Worm (Caenorhabditis elegans) whole organism, L3 larva: Measurements from ENCODE around the gene C53B4.2.

Experiments used
- ZK546.5 ChIP-seq: sonication (generic microtip); optimal IDR thresholded peaks from 2 replicates; lab custom pipeline; 2017; ENCODE audit warnings: missing biosample characterization, missing genetic modification characterization
- aly-2 ChIP-seq: fragments of 150-350 bp; optimal IDR thresholded peaks from 2 replicates; lab custom pipeline; 2014; ENCODE audit warnings: missing biosample characterization, missing genetic modification characterization
- ceh-16 ChIP-seq: sonication (generic microtip); optimal IDR thresholded peaks from 2 replicates; lab custom pipeline; 2017; ENCODE audit warnings: missing biosample characterization, missing genetic modification characterization
- ceh-28 ChIP-seq: fragments of 150-350 bp; optimal IDR thresholded peaks from 2 replicates; lab custom pipeline; 2014; ENCODE audit warnings: missing biosample characterization, missing genetic modification reagents, missing genetic modification characterization
- ceh-82 ChIP-seq: fragments of 150-350 bp; optimal IDR thresholded peaks from 2 replicates; lab custom pipeline; 2014; ENCODE audit warnings: missing biosample characterization, missing genetic modification characterization
- ceh-9 ChIP-seq: sonication (generic microtip); optimal IDR thresholded peaks from 2 replicates; lab custom pipeline; 2018; ENCODE audit warnings: missing biosample characterization, missing genetic modification characterization
- daf-12 ChIP-seq: fragments of 150-350 bp; optimal IDR thresholded peaks from 2 replicates; lab custom pipeline; 2014; ENCODE audit warnings: missing biosample characterization, missing genetic modification reagents, missing genetic modification characterization
- egl-27 ChIP-seq: sonication (generic microtip); optimal IDR thresholded peaks from 4 replicates; lab custom pipeline; 2017; ENCODE audit warnings: missing biosample characterization, missing genetic modification reagents, missing genetic modification characterization
- egl-5 ChIP-seq: fragments of 150-350 bp; optimal IDR thresholded peaks from 2 replicates; lab custom pipeline; 2017; ENCODE audit warnings: missing biosample characterization, missing genetic modification reagents, missing genetic modification characterization, inconsistent platforms
- elt-1 ChIP-seq: fragments of 150-350 bp; optimal IDR thresholded peaks from 2 replicates; lab custom pipeline; 2014; ENCODE audit warnings: missing biosample characterization, missing genetic modification characterization
- elt-2 ChIP-seq: sonication (generic microtip); optimal IDR thresholded peaks from 2 replicates; lab custom pipeline; 2016; ENCODE audit warnings: missing genetic modification reagents, mild to moderate bottlenecking, missing genetic modification characterization, missing compliant biosample characterization
- elt-3 ChIP-seq, 3 experiments: fragments of 150-350 bp in 1 of 3; sonication (generic microtip) in 2 of 3; optimal IDR thresholded peaks; 2 replicates in 2 of 3; 4 replicates in 1 of 3; lab custom pipeline; 2014 to 2017; ENCODE audit warnings: missing biosample characterization in 3 of 3, missing genetic modification characterization in 3 of 3
- eor-1 ChIP-seq, 2 experiments: fragments of 150-350 bp; optimal IDR thresholded peaks; 2 replicates each; lab custom pipeline; 2014 to 2018; ENCODE audit warnings: missing biosample characterization in 2 of 2, missing genetic modification characterization in 2 of 2
- fkh-10 ChIP-seq: sonication (generic microtip); optimal IDR thresholded peaks from 2 replicates; lab custom pipeline; 2017; ENCODE audit warnings: missing biosample characterization, missing genetic modification reagents, missing genetic modification characterization
- fkh-2 ChIP-seq: fragments of 150-350 bp; optimal IDR thresholded peaks from 2 replicates; lab custom pipeline; 2014; ENCODE audit warnings: missing biosample characterization, missing genetic modification reagents, missing genetic modification characterization
- fos-1 ChIP-seq: fragments of 150-350 bp; optimal IDR thresholded peaks from 2 replicates; lab custom pipeline; 2014; ENCODE audit warnings: missing biosample characterization, missing genetic modification characterization
- hmg-11 ChIP-seq: sonication (generic microtip); optimal IDR thresholded peaks from 2 replicates; lab custom pipeline; 2016; ENCODE audit warnings: missing genetic modification characterization, missing compliant biosample characterization
- jun-1 ChIP-seq: fragments of 150-350 bp; optimal IDR thresholded peaks from 2 replicates; lab custom pipeline; 2014; ENCODE audit warnings: missing biosample characterization, missing genetic modification reagents, missing genetic modification characterization
- lin-15B ChIP-seq: fragments of 150-350 bp; optimal IDR thresholded peaks from 2 replicates; lab custom pipeline; 2014; ENCODE audit warnings: missing biosample characterization, missing genetic modification characterization
- lin-39 ChIP-seq: fragments of 150-350 bp; optimal IDR thresholded peaks from 2 replicates; lab custom pipeline; 2018; ENCODE audit warnings: missing biosample characterization, missing genetic modification reagents, missing genetic modification characterization
- mdl-1 ChIP-seq: fragments of 150-350 bp; optimal IDR thresholded peaks from 2 replicates; lab custom pipeline; 2014; ENCODE audit warnings: missing biosample characterization, missing genetic modification characterization
- mml-1 ChIP-seq: fragments of 150-350 bp; sonication (generic microtip); optimal IDR thresholded peaks from 3 replicates; lab custom pipeline; 2014; ENCODE audit warnings: missing biosample characterization, missing genetic modification characterization
- nfya-1 ChIP-seq: sonication (generic microtip); optimal IDR thresholded peaks from 2 replicates; lab custom pipeline; 2017; ENCODE audit warnings: missing genetic modification characterization, mild to moderate bottlenecking, missing compliant biosample characterization, antibody characterized with exemption, moderate library complexity; ENCODE audit not compliant: insufficient read depth
- nhr-11 ChIP-seq: fragments of 150-350 bp; optimal IDR thresholded peaks from 2 replicates; lab custom pipeline; 2014; ENCODE audit warnings: missing biosample characterization, missing genetic modification characterization
- nhr-12 ChIP-seq: fragments of 150-350 bp; optimal IDR thresholded peaks from 2 replicates; lab custom pipeline; 2014; ENCODE audit warnings: missing biosample characterization, missing genetic modification characterization
- nhr-23 ChIP-seq: fragments of 150-350 bp; optimal IDR thresholded peaks from 2 replicates; lab custom pipeline; 2014; ENCODE audit warnings: missing biosample characterization, missing genetic modification reagents, missing genetic modification characterization
- nhr-25 ChIP-seq: sonication (generic microtip); optimal IDR thresholded peaks from 2 replicates; lab custom pipeline; 2017; ENCODE audit warnings: missing biosample characterization, missing genetic modification characterization
- nhr-28 ChIP-seq: fragments of 150-350 bp; optimal IDR thresholded peaks from 2 replicates; lab custom pipeline; 2014; ENCODE audit warnings: missing biosample characterization, missing genetic modification characterization
- nhr-43 ChIP-seq: sonication (generic microtip); optimal IDR thresholded peaks from 2 replicates; lab custom pipeline; 2016; ENCODE audit warnings: mild to moderate bottlenecking, missing genetic modification characterization, missing compliant biosample characterization; ENCODE audit not compliant: poor library complexity, severe bottlenecking
- nhr-76 ChIP-seq: fragments of 150-350 bp; sonication (generic microtip); optimal IDR thresholded peaks from 5 replicates; lab custom pipeline; 2014; ENCODE audit warnings: missing biosample characterization, missing genetic modification characterization
- nhr-77 ChIP-seq: fragments of 150-350 bp; optimal IDR thresholded peaks from 2 replicates; lab custom pipeline; 2014; ENCODE audit warnings: missing biosample characterization, missing genetic modification characterization
- pha-4 ChIP-seq: fragments of 150-350 bp; optimal IDR thresholded peaks from 2 replicates; lab custom pipeline; 2014; ENCODE audit warnings: missing biosample characterization, missing genetic modification reagents, missing genetic modification characterization
- sea-2 ChIP-seq: fragments of 150-350 bp; sonication (generic microtip); optimal IDR thresholded peaks from 4 replicates; lab custom pipeline; 2014; ENCODE audit warnings: missing biosample characterization, missing genetic modification reagents, missing genetic modification characterization
- snpc-4 ChIP-seq: fragments of 150-350 bp; optimal IDR thresholded peaks from 2 replicates; lab custom pipeline; 2014; ENCODE audit warnings: missing biosample characterization, missing genetic modification characterization
- tbx-2 ChIP-seq: sonication (generic microtip); optimal IDR thresholded peaks from 2 replicates; lab custom pipeline; 2016; ENCODE audit warnings: mild to moderate bottlenecking, missing genetic modification characterization, missing compliant biosample characterization
- unc-39 ChIP-seq: sonication (generic microtip); optimal IDR thresholded peaks from 4 replicates; lab custom pipeline; 2017; ENCODE audit warnings: missing biosample characterization, missing genetic modification characterization
- zag-1 ChIP-seq: fragments of 150-350 bp; optimal IDR thresholded peaks from 2 replicates; lab custom pipeline; 2014; ENCODE audit warnings: missing biosample characterization, missing genetic modification characterization
- ztf-11 ChIP-seq: fragments of 150-350 bp; optimal IDR thresholded peaks from 2 replicates; lab custom pipeline; 2014; ENCODE audit warnings: missing biosample characterization, missing genetic modification characterization
- ztf-4 ChIP-seq: fragments of 150-350 bp; optimal IDR thresholded peaks from 2 replicates; lab custom pipeline; 2014; ENCODE audit warnings: missing biosample characterization, missing genetic modification characterization

The C53B4.2 gene

ce11 chrIV:8965883-8966282 lies at the start of gene C53B4.2:
TSS of gene C53B4.2 (plus strand) at chrIV:8966183.
- TF ChIP-seq ztf-4 (tag; lab: Kevin White, UChicago), result no peak
- no peak for TF ChIP-seq ztf-11
- no peak for TF ChIP-seq jun-1 (tag; lab: Kevin White, UChicago)
- no peak for TF ChIP-seq nfya-1
- TF ChIP-seq ceh-16, result no peak
- no peak for TF ChIP-seq ceh-9
- TF ChIP-seq nhr-76 (tag; lab: Kevin White, UChicago), result no peak
- TF ChIP-seq aly-2, result no peak
- no peak for TF ChIP-seq ceh-28 (tag; lab: Kevin White, UChicago)
- TF ChIP-seq fos-1 (tag; lab: Kevin White, UChicago), result no peak
- TF ChIP-seq zag-1 (tag; lab: Kevin White, UChicago), result no peak

- no peak for TF ChIP-seq elt-1 (tag; lab: Kevin White, UChicago)
- TF ChIP-seq tbx-2, result no peak
- no peak for TF ChIP-seq nhr-28 (tag; lab: Kevin White, UChicago)
- TF ChIP-seq mml-1 (tag; lab: Kevin White, UChicago), result no peak
- no peak for TF ChIP-seq ceh-82 (tag; lab: Kevin White, UChicago)
- no peak for TF ChIP-seq nhr-11 (tag; lab: Kevin White, UChicago)
- no peak for TF ChIP-seq egl-27 (tag; lab: Kevin White, UChicago)
Observed at ce11 chrIV:8918790-8919189, 47.2 kb upstream of the C53B4.2 start, which contains the start of gene rap-1. TSS of gene rap-1 (minus strand) at chrIV:8918890.

ce11 chrIV:8920284-8920806 lies 45.6 kb upstream of the C53B4.2 start:
- TF ChIP-seq nhr-77 (no peak), nhr-11 (tag; lab: Kevin White, UChicago) (no peak), ztf-4 (tag; lab: Kevin White, UChicago) (no peak), ceh-9 (no peak), lin-39 (tag; lab: Kevin White, UChicago) (peak; percentile 6), eor-1 (tag; optimal IDR thresholded peaks at IDR 0.05; lab: Kevin White, UChicago) (no peak), unc-39 (tag; lab: Kevin White, UChicago) (no peak), egl-27 (tag; lab: Kevin White, UChicago) (no peak), elt-3 (tag; optimal IDR thresholded peaks at IDR 0.05; lab: Kevin White, UChicago) (peak in 1 of 3 experiments; percentile 56), nhr-23 (tag; lab: Kevin White, UChicago) (peak; percentile 40), egl-5 (tag; lab: Kevin White, UChicago) (no peak), fkh-2 (tag; lab: Kevin White, UChicago) (no peak), ceh-28 (tag; lab: Kevin White, UChicago) (no peak), hmg-11 (peak; percentile 41), nhr-43 (tag; lab: Kevin White, UChicago) (peak; percentile 1), nfya-1 (peak; percentile 23), lin-15B (tag; lab: Kevin White, UChicago) (no peak), fos-1 (tag; lab: Kevin White, UChicago) (no peak), elt-2 (no peak)

- TF ChIP-seq ZK546.5 (tag; lab: Kevin White, UChicago) (no peak), egl-5 (tag; lab: Kevin White, UChicago) (peak; percentile 72), mdl-1 (tag; lab: Kevin White, UChicago) (no peak), fos-1 (tag; lab: Kevin White, UChicago) (no peak), lin-15B (tag; lab: Kevin White, UChicago) (no peak), ceh-9 (no peak), zag-1 (tag; lab: Kevin White, UChicago) (no peak), nfya-1 (no peak), ztf-4 (tag; lab: Kevin White, UChicago) (no peak)
Observed at ce11 chrIV:8921166-8921565, 44.8 kb upstream of the C53B4.2 start.

ce11 chrIV:8921956-8922355 lies 44.0 kb upstream of the C53B4.2 start, which contains the start of gene D1046.16:
TSS of gene D1046.16 (plus strand) at chrIV:8922150.
- TF ChIP-seq nhr-43 (tag; lab: Kevin White, UChicago) (peak; percentile 19), jun-1 (tag; lab: Kevin White, UChicago) (no peak), nfya-1 (peak; percentile 20), snpc-4 (tag; lab: Kevin White, UChicago) (peak; percentile 20), sea-2 (GFP tag; lab: Kevin White, UChicago) (no peak), fkh-10 (GFP tag; lab: Kevin White, UChicago) (no peak), ceh-28 (tag; lab: Kevin White, UChicago) (peak; percentile 68), hmg-11 (peak; percentile 37), lin-15B (tag; lab: Kevin White, UChicago) (peak; percentile 49), nhr-25 (peak; percentile 90), elt-2 (peak; percentile 35), nhr-28 (tag; lab: Kevin White, UChicago) (no peak), nhr-12 (no peak), zag-1 (tag; lab: Kevin White, UChicago) (no peak), nhr-23 (tag; lab: Kevin White, UChicago) (peak; percentile 53), daf-12 (tag; lab: Kevin White, UChicago) (no peak), pha-4 (tag; lab: Kevin White, UChicago) (peak; percentile 42), lin-39 (tag; lab: Kevin White, UChicago) (no peak)
- TF ChIP-seq, all 47 proteins: peak for 10
